Fruit fly (Drosophila melanogaster): ENCODE data around the gene lin-28.

The lin-28 gene

dm6 chr3L:5654403-5654883 lies at the start of gene lin-28:
lin-28 (plus strand) TSS chr3L:5654681.
- TF ChIP-seq Dll (optimal IDR thresholded peaks at IDR 0.05) (no peak), pan (optimal IDR thresholded peaks at IDR 0.05) (no peak)

dm6 chr3L:5608128-5608527 lies 46.4 kb upstream of the lin-28 start, which contains the start of gene Eaf6:
Eaf6 (minus strand) TSS chr3L:5608300.
- TF ChIP-seq usp (GFP tag; optimal IDR thresholded peaks at IDR 0.05) = no peak
- no peak for TF ChIP-seq Dll (optimal IDR thresholded peaks at IDR 0.05)
- no peak for TF ChIP-seq CG8478 (optimal IDR thresholded peaks at IDR 0.05)
- TF ChIP-seq psq (optimal IDR thresholded peaks at IDR 0.05) = no peak
- TF ChIP-seq pan (optimal IDR thresholded peaks at IDR 0.05) = no peak
- TF ChIP-seq EcR (GFP tag; optimal IDR thresholded peaks at IDR 0.05) = no peak

- TF ChIP-seq CG8478 (optimal IDR thresholded peaks at IDR 0.05) (no peak), pan (optimal IDR thresholded peaks at IDR 0.05) (no peak), psq (optimal IDR thresholded peaks at IDR 0.05) (no peak), usp (GFP tag; optimal IDR thresholded peaks at IDR 0.05) (no peak), EcR (GFP tag; optimal IDR thresholded peaks at IDR 0.05) (no peak), Dll (optimal IDR thresholded peaks at IDR 0.05) (no peak)
Observed at dm6 chr3L:5608786-5609370, 45.6 kb upstream of the lin-28 start.

- TF ChIP-seq EcR (GFP tag; optimal IDR thresholded peaks at IDR 0.05) = no peak
- no peak for TF ChIP-seq psq (optimal IDR thresholded peaks at IDR 0.05)
- no peak for TF ChIP-seq pan (optimal IDR thresholded peaks at IDR 0.05)
- no peak for TF ChIP-seq CG8478 (optimal IDR thresholded peaks at IDR 0.05)
- no peak for TF ChIP-seq Dll (optimal IDR thresholded peaks at IDR 0.05)
- no peak for TF ChIP-seq usp (GFP tag; optimal IDR thresholded peaks at IDR 0.05)
Observed at dm6 chr3L:5609493-5609892, 45.0 kb upstream of the lin-28 start.

dm6 chr3L:5610582-5610981 lies 43.9 kb upstream of the lin-28 start:
- TF ChIP-seq psq (optimal IDR thresholded peaks at IDR 0.05) = no peak
- TF ChIP-seq CG8478 (optimal IDR thresholded peaks at IDR 0.05) = peak; percentile 8

- TF ChIP-seq EcR (GFP tag; optimal IDR thresholded peaks at IDR 0.05) (peak; percentile 84 to 97), pan (optimal IDR thresholded peaks at IDR 0.05) (no peak), usp (GFP tag; optimal IDR thresholded peaks at IDR 0.05) (no peak)
Observed at dm6 chr3L:5611732-5612250, 42.7 kb upstream of the lin-28 start.

- TF ChIP-seq EcR (GFP tag; optimal IDR thresholded peaks at IDR 0.05) = peak; percentile 66 to 83
- TF ChIP-seq CG8478 (optimal IDR thresholded peaks at IDR 0.05) = no peak
Observed at dm6 chr3L:5615744-5616143, 38.7 kb upstream of the lin-28 start.

dm6 chr3L:5616472-5616871 lies 38.0 kb upstream of the lin-28 start:
- TF ChIP-seq EcR (GFP tag; optimal IDR thresholded peaks at IDR 0.05) = peak; percentile 61 to 88
- no peak for TF ChIP-seq CG8478 (optimal IDR thresholded peaks at IDR 0.05)

dm6 chr3L:5617395-5617794 lies 37.1 kb upstream of the lin-28 start:
- TF ChIP-seq EcR (GFP tag; optimal IDR thresholded peaks at IDR 0.05) = peak; percentile 41 to 71
- no peak for TF ChIP-seq psq (optimal IDR thresholded peaks at IDR 0.05)
- TF ChIP-seq pan (optimal IDR thresholded peaks at IDR 0.05) = no peak
- TF ChIP-seq usp (GFP tag; optimal IDR thresholded peaks at IDR 0.05) = no peak
- TF ChIP-seq CG8478 (optimal IDR thresholded peaks at IDR 0.05) = no peak
- TF ChIP-seq Dll (optimal IDR thresholded peaks at IDR 0.05) = no peak

dm6 chr3L:5618697-5619096 lies 35.8 kb upstream of the lin-28 start:
- TF ChIP-seq EcR (GFP tag; optimal IDR thresholded peaks at IDR 0.05) = peak; percentile 55 to 86
- no peak for TF ChIP-seq CG8478 (optimal IDR thresholded peaks at IDR 0.05)

- no peak for TF ChIP-seq EcR (GFP tag; optimal IDR thresholded peaks at IDR 0.05)
- no peak for TF ChIP-seq CG8478 (optimal IDR thresholded peaks at IDR 0.05)
- TF ChIP-seq Dll (optimal IDR thresholded peaks at IDR 0.05) = no peak
- no peak for TF ChIP-seq psq (optimal IDR thresholded peaks at IDR 0.05)
Observed at dm6 chr3L:5621506-5621905, 33.0 kb upstream of the lin-28 start.

dm6 chr3L:5621908-5622307 lies 32.6 kb upstream of the lin-28 start:
- TF ChIP-seq psq (optimal IDR thresholded peaks at IDR 0.05) (no peak), EcR (GFP tag; optimal IDR thresholded peaks at IDR 0.05) (peak in 1 of 2 experiments; percentile 93), Dll (optimal IDR thresholded peaks at IDR 0.05) (peak; percentile 10)

dm6 chr3L:5623296-5623695 lies 31.2 kb upstream of the lin-28 start:
- no peak for TF ChIP-seq Dll (optimal IDR thresholded peaks at IDR 0.05)
- no peak for TF ChIP-seq pan (optimal IDR thresholded peaks at IDR 0.05)
- TF ChIP-seq CG8478 (optimal IDR thresholded peaks at IDR 0.05) = no peak
- no peak for TF ChIP-seq EcR (GFP tag; optimal IDR thresholded peaks at IDR 0.05)
- TF ChIP-seq psq (optimal IDR thresholded peaks at IDR 0.05) = no peak
- TF ChIP-seq usp (GFP tag; optimal IDR thresholded peaks at IDR 0.05) = no peak

dm6 chr3L:5625121-5625667 lies 29.3 kb upstream of the lin-28 start:
- no peak for TF ChIP-seq usp (GFP tag; optimal IDR thresholded peaks at IDR 0.05)
- peak; percentile 62 to 86 for TF ChIP-seq EcR (GFP tag; optimal IDR thresholded peaks at IDR 0.05)
- TF ChIP-seq CG8478 (optimal IDR thresholded peaks at IDR 0.05) = no peak

All from whole organism.